Worm (Caenorhabditis elegans): Measurements from ENCODE around the gene T13C5.3.

Gene T13C5.3

ce11 chrX:6216551-6216950 is 38.2 kb downstream of the T13C5.3 start, which contains the start of gene lrch-1:
lrch-1 (minus strand) TSS chrX:6216651.
- TF ChIP-seq ztf-16 (tag; optimal IDR thresholded peaks at IDR 0.05), result no peak
- no peak for TF ChIP-seq elt-4 (tag; optimal IDR thresholded peaks at IDR 0.05)
- no peak for TF ChIP-seq pha-2 (tag; optimal IDR thresholded peaks at IDR 0.05)
- TF ChIP-seq elt-2 (tag; optimal IDR thresholded peaks at IDR 0.05), result peak; percentile 29
- no peak for TF ChIP-seq lin-11 (tag; optimal IDR thresholded peaks at IDR 0.05)
- TF ChIP-seq ceh-45 (GFP tag; IDR thresholded peaks at IDR 0.05), result no peak
- TF ChIP-seq ceh-14 (tag; optimal IDR thresholded peaks at IDR 0.05), result no peak
- TF ChIP-seq sox-4 (tag; optimal IDR thresholded peaks at IDR 0.05), result no peak

ce11 chrX:6219892-6220291 is 41.6 kb downstream of the T13C5.3 start:
- TF ChIP-seq tbx-7 (tag; optimal IDR thresholded peaks at IDR 0.05) (no peak), nhr-11 (tag; optimal IDR thresholded peaks at IDR 0.05) (no peak), rnt-1 (tag; optimal IDR thresholded peaks at IDR 0.05) (no peak), dmd-4 (tag; optimal IDR thresholded peaks at IDR 0.05; ENCODE audit: borderline replicate concordance) (no peak), fkh-6 (tag; optimal IDR thresholded peaks at IDR 0.05) (peak; percentile 2), hlh-30 (tag; optimal IDR thresholded peaks at IDR 0.05; ENCODE audit: insufficient read depth) (no peak), ceh-14 (tag; optimal IDR thresholded peaks at IDR 0.05) (peak; percentile 45), ama-1 (optimal IDR thresholded peaks at IDR 0.05) (no peak), fax-1 (tag; optimal IDR thresholded peaks at IDR 0.05) (peak; percentile 48), unc-55 (GFP tag; optimal IDR thresholded peaks at IDR 0.05) (no peak), pat-9 (tag; optimal IDR thresholded peaks at IDR 0.05) (peak; percentile 12), K09A11.1 (tag; optimal IDR thresholded peaks at IDR 0.05; ENCODE audit: insufficient read depth) (no peak), ahr-1 (tag; optimal IDR thresholded peaks at IDR 0.05) (no peak), unc-86 (tag; optimal IDR thresholded peaks at IDR 0.05) (no peak), sox-4 (tag; optimal IDR thresholded peaks at IDR 0.05) (no peak), odd-2 (tag; optimal IDR thresholded peaks at IDR 0.05) (no peak), hlh-8 (tag; optimal IDR thresholded peaks at IDR 0.05) (no peak), ceh-30 (tag; optimal IDR thresholded peaks at IDR 0.05) (no peak), hlh-6 (tag; optimal IDR thresholded peaks at IDR 0.05) (no peak), ttx-3 (tag; optimal IDR thresholded peaks at IDR 0.05) (peak; percentile 22), hlh-13 (GFP tag; optimal IDR thresholded peaks at IDR 0.05) (peak; percentile 35), pros-1 (tag; optimal IDR thresholded peaks at IDR 0.05) (no peak), ceh-9 (tag; optimal IDR thresholded peaks at IDR 0.05) (no peak), ceh-19 (GFP tag; optimal IDR thresholded peaks at IDR 0.05) (no peak), nhr-232 (tag; optimal IDR thresholded peaks at IDR 0.05) (no peak), gmeb-2 (tag; optimal IDR thresholded peaks at IDR 0.05) (peak; percentile 40), C08G9.2 (tag; optimal IDR thresholded peaks at IDR 0.05) (peak; percentile 52), ceh-24 (tag; optimal IDR thresholded peaks at IDR 0.05) (peak; percentile 4), Y22D7AL.16 (tag; optimal IDR thresholded peaks at IDR 0.05) (no peak), C38D4.7 (GFP tag; optimal IDR thresholded peaks at IDR 0.05) (peak; percentile 50), ceh-45 (GFP tag; IDR thresholded peaks at IDR 0.05) (peak; percentile 53; the same call in 1 of the 2 replicates), elt-4 (tag; optimal IDR thresholded peaks at IDR 0.05) (no peak), pqm-1 (tag; optimal IDR thresholded peaks at IDR 0.05) (no peak), ceh-31 (tag; optimal IDR thresholded peaks at IDR 0.05) (no peak), hlh-15 (tag; optimal IDR thresholded peaks at IDR 0.05) (peak; percentile 35), unc-3 (GFP tag; conservative IDR thresholded peaks at IDR 0.05) (0 out of 2 replicates have a peak, but pooled peaks have one; percentile 18), unc-3 (tag; optimal IDR thresholded peaks at IDR 0.05) (no peak), fkh-10 (GFP tag; optimal IDR thresholded peaks at IDR 0.05) (no peak), F13H6.1 (tag; optimal IDR thresholded peaks at IDR 0.05) (peak; percentile 13), ref-2 (tag; optimal IDR thresholded peaks at IDR 0.05) (peak; percentile 42), ceh-6 (GFP tag; optimal IDR thresholded peaks at IDR 0.05) (peak; percentile 69), lim-6 (tag; optimal IDR thresholded peaks at IDR 0.05) (no peak), T23F11.4 (GFP tag; optimal IDR thresholded peaks at IDR 0.05) (peak; percentile 53), syd-9 (tag; optimal IDR thresholded peaks at IDR 0.05) (peak; percentile 52), sdc-2 (tag; optimal IDR thresholded peaks at IDR 0.05) (peak; percentile 33), npax-4 (tag; optimal IDR thresholded peaks at IDR 0.05) (no peak), unc-42 (tag; optimal IDR thresholded peaks at IDR 0.05) (no peak), ztf-16 (tag; optimal IDR thresholded peaks at IDR 0.05) (peak; percentile 22)

Measured in whole organism, late embryonic.